Worm (Caenorhabditis elegans) whole organism, young adult: ENCODE data around the gene srd-20.

Source experiments
- B0336.3 ChIP-seq: fragments of 200-800 bp; sonication (Bioruptor generic); IDR thresholded peaks from 2 replicates; pipeline ENCODE4 v1.3.6; 2022; ENCODE audit warnings: missing genetic modification characterization, missing compliant biosample characterization
- D2030.7 ChIP-seq: fragments of 200-800 bp; sonication (Bioruptor generic); IDR thresholded peaks from 2 replicates; pipeline ENCODE4 v1.3.6; 2022; ENCODE audit warnings: missing genetic modification reagents, missing genetic modification characterization, missing compliant biosample characterization
- F10E7.11 ChIP-seq: sonication (generic microtip); optimal IDR thresholded peaks from 2 replicates; lab custom pipeline; 2017; ENCODE audit warnings: mild to moderate bottlenecking, missing genetic modification characterization, moderate library complexity, missing compliant biosample characterization
- F22D6.2 ChIP-seq: sonication (generic microtip); optimal IDR thresholded peaks from 2 replicates; lab custom pipeline; 2016; ENCODE audit warnings: mild to moderate bottlenecking, missing genetic modification characterization, missing compliant biosample characterization
- F23B12.7 ChIP-seq: sonication (generic microtip); optimal IDR thresholded peaks from 2 replicates; lab custom pipeline; 2017; ENCODE audit warnings: missing genetic modification characterization, mild to moderate bottlenecking, missing compliant biosample characterization, antibody characterized with exemption, moderate library complexity; ENCODE audit not compliant: insufficient read depth
- Y53F4B.3 ChIP-seq: fragments of 200-800 bp; sonication (Bioruptor generic); IDR thresholded peaks from 2 replicates; pipeline ENCODE4 v1.3.6; 2022; ENCODE audit warnings: missing genetic modification reagents, missing genetic modification characterization, missing compliant biosample characterization
- Y53G8AR.9 ChIP-seq: fragments of 200-800 bp; sonication (Bioruptor generic); conservative IDR thresholded peaks from 2 replicates; pipeline ENCODE4 v1.3.6; 2022; ENCODE audit warnings: missing genetic modification reagents, missing genetic modification characterization, missing compliant biosample characterization
- Y79H2A.3 ChIP-seq: fragments of 200-800 bp; sonication (Bioruptor generic); conservative IDR thresholded peaks from 2 replicates; pipeline ENCODE4 v1.3.6; 2022; ENCODE audit warnings: missing genetic modification reagents, missing genetic modification characterization, missing compliant biosample characterization
- akir-1 ChIP-seq: fragments of 200-800 bp; sonication (Bioruptor generic); optimal IDR thresholded peaks from 2 replicates; lab custom pipeline; 2018; ENCODE audit warnings: mild to moderate bottlenecking, missing genetic modification characterization, moderate library complexity, missing compliant biosample characterization
- ama-1 ChIP-seq, 3 experiments: fragments of 150-350 bp in 1 of 3; sonication (generic microtip) in 2 of 3; optimal IDR thresholded peaks; 2 replicates each; lab custom pipeline; 2014 to 2018; ENCODE audit warnings: missing biosample characterization in 2 of 3, missing genetic modification characterization in 2 of 3, missing genetic modification reagents in 2 of 3
- cebp-1 ChIP-seq, 2 experiments: fragments of 200-800 bp in 1 of 2; sonication (Bioruptor generic) in 1 of 2; sonication (generic microtip) in 1 of 2; IDR thresholded peaks in 1 of 2; optimal IDR thresholded peaks in 1 of 2; 2 replicates each; pipeline versions ENCODE4 v1.3.6 to Lab custom; 2017 to 2022; ENCODE audit warnings: missing compliant biosample characterization in 2 of 2, missing genetic modification characterization in 2 of 2, mild to moderate bottlenecking in 1 of 2, missing genetic modification reagents in 1 of 2, moderate library complexity in 1 of 2
- ceh-100 ChIP-seq: fragments of 200-800 bp; sonication (Bioruptor generic); IDR thresholded peaks from 2 replicates; pipeline ENCODE4 v1.3.6; 2022; ENCODE audit warnings: missing genetic modification reagents, missing genetic modification characterization, missing compliant biosample characterization
- ceh-40 ChIP-seq: fragments of 200-800 bp; sonication (Bioruptor generic); IDR thresholded peaks from 2 replicates; pipeline ENCODE4 v1.3.6; 2022; ENCODE audit warnings: missing genetic modification characterization, missing compliant biosample characterization
- fkh-3 ChIP-seq: sonication (generic microtip); optimal IDR thresholded peaks from 2 replicates; lab custom pipeline; 2016; ENCODE audit warnings: mild to moderate bottlenecking, missing genetic modification characterization, missing compliant biosample characterization
- him-1 ChIP-seq: sonication (generic microtip); optimal IDR thresholded peaks from 2 replicates; lab custom pipeline; 2016; ENCODE audit warnings: missing genotype, missing genetic modification reagents, missing genetic modification characterization, missing compliant biosample characterization
- hlh-12 ChIP-seq: sonication (generic microtip); optimal IDR thresholded peaks from 2 replicates; lab custom pipeline; 2016; ENCODE audit warnings: missing genetic modification characterization, missing compliant biosample characterization
- hmg-1.2 ChIP-seq: fragments of 200-800 bp; sonication (Bioruptor generic); IDR thresholded peaks from 2 replicates; pipeline ENCODE4 v1.3.6; 2022; ENCODE audit warnings: missing genetic modification reagents, missing genetic modification characterization, missing compliant biosample characterization
- hrde-1 ChIP-seq: sonication (generic microtip); optimal IDR thresholded peaks from 2 replicates; lab custom pipeline; 2016; ENCODE audit warnings: missing genetic modification characterization, mild to moderate bottlenecking, missing compliant biosample characterization, moderate library complexity, missing genotype, missing genetic modification reagents, borderline replicate concordance
- hsf-1 ChIP-seq: fragments of 200-800 bp; sonication (Bioruptor generic); IDR thresholded peaks from 2 replicates; pipeline ENCODE4 v1.3.6; 2022; ENCODE audit warnings: missing genetic modification reagents, missing genetic modification characterization, missing compliant biosample characterization
- lin-35 ChIP-seq, 3 experiments: fragments of 150-350 bp in 2 of 3; sonication (generic microtip) in 1 of 3; optimal IDR thresholded peaks; 2 replicates each; lab custom pipeline; 2014 to 2018; ENCODE audit warnings: missing biosample characterization in 3 of 3, missing genetic modification characterization in 3 of 3, missing genetic modification reagents in 3 of 3
- lin-54 ChIP-seq: fragments of 200-800 bp; sonication (Bioruptor generic); optimal IDR thresholded peaks from 2 replicates; lab custom pipeline; 2018; ENCODE audit warnings: mild to moderate bottlenecking, missing genetic modification characterization, missing compliant biosample characterization
- madf-6 ChIP-seq: fragments of 200-800 bp; sonication (Bioruptor generic); IDR thresholded peaks from 2 replicates; pipeline ENCODE4 v1.3.6; 2022; ENCODE audit warnings: missing genetic modification reagents, missing genetic modification characterization, missing compliant biosample characterization
- mcd-1 ChIP-seq: fragments of 200-800 bp; sonication (Bioruptor generic); IDR thresholded peaks from 2 replicates; pipeline ENCODE4 v1.3.6; 2022; ENCODE audit warnings: missing genetic modification reagents, missing genetic modification characterization, missing compliant biosample characterization
- nfyb-1 ChIP-seq: fragments of 200-800 bp; sonication (Bioruptor generic); IDR thresholded peaks from 2 replicates; pipeline ENCODE4 v1.3.6; 2022; ENCODE audit warnings: missing genetic modification reagents, missing genetic modification characterization, missing compliant biosample characterization
- nhr-27 ChIP-seq: fragments of 200-800 bp; sonication (Bioruptor generic); optimal IDR thresholded peaks from 2 replicates; lab custom pipeline; 2018; ENCODE audit warnings: mild to moderate bottlenecking, missing genetic modification characterization, moderate library complexity, missing compliant biosample characterization
- pbrm-1 ChIP-seq: fragments of 200-800 bp; sonication (Bioruptor generic); IDR thresholded peaks from 2 replicates; pipeline ENCODE4 v1.3.6; 2022; ENCODE audit warnings: missing genetic modification reagents, missing genetic modification characterization, missing compliant biosample characterization
- rec-8 ChIP-seq, 2 experiments: sonication (generic microtip); optimal IDR thresholded peaks; 2 replicates each; lab custom pipeline; 2016; ENCODE audit warnings: mild to moderate bottlenecking in 2 of 2, missing genetic modification characterization in 2 of 2, missing genetic modification reagents in 2 of 2, missing genotype in 2 of 2, missing biosample characterization in 1 of 2, missing compliant biosample characterization in 1 of 2, moderate library complexity in 1 of 2
- repo-1 ChIP-seq: sonication (generic microtip); optimal IDR thresholded peaks from 2 replicates; lab custom pipeline; 2017; ENCODE audit warnings: mild to moderate bottlenecking, missing genetic modification characterization, missing compliant biosample characterization
- snpc-1.1 ChIP-seq: sonication (generic microtip); optimal IDR thresholded peaks from 2 replicates; lab custom pipeline; 2017; ENCODE audit warnings: missing genetic modification characterization, mild to moderate bottlenecking, missing compliant biosample characterization, antibody characterized with exemption, moderate library complexity, missing genotype, missing genetic modification reagents; ENCODE audit not compliant: insufficient read depth
- snpc-1.3 ChIP-seq: sonication (generic microtip); optimal IDR thresholded peaks from 2 replicates; lab custom pipeline; 2017; ENCODE audit warnings: missing genetic modification characterization, mild to moderate bottlenecking, missing compliant biosample characterization, antibody characterized with exemption, moderate library complexity, missing genotype, missing genetic modification reagents; ENCODE audit not compliant: insufficient read depth
- snpc-3.4 ChIP-seq: sonication (generic microtip); optimal IDR thresholded peaks from 2 replicates; lab custom pipeline; 2017; ENCODE audit warnings: missing genetic modification characterization, mild to moderate bottlenecking, missing compliant biosample characterization, antibody characterized with exemption, moderate library complexity, missing genotype, missing genetic modification reagents
- snpc-4 ChIP-seq, 5 experiments: fragments of 150-350 bp in 1 of 5; sonication (generic microtip) in 4 of 5; optimal IDR thresholded peaks; 2 replicates each; lab custom pipeline; 2014 to 2018; ENCODE audit warnings: missing genetic modification characterization in 5 of 5, missing biosample characterization in 3 of 5, antibody characterized with exemption in 2 of 5, mild to moderate bottlenecking in 2 of 5, missing compliant biosample characterization in 2 of 5, missing genotype in 2 of 5, moderate library complexity in 2 of 5, missing genetic modification reagents in 1 of 5
- sptf-2 ChIP-seq: fragments of 200-800 bp; sonication (Bioruptor generic); optimal IDR thresholded peaks from 2 replicates; lab custom pipeline; 2018; ENCODE audit warnings: mild to moderate bottlenecking, missing genetic modification characterization, missing compliant biosample characterization
- tbx-9 ChIP-seq: sonication (generic microtip); optimal IDR thresholded peaks from 2 replicates; lab custom pipeline; 2016; ENCODE audit warnings: borderline replicate concordance, missing genetic modification characterization, inconsistent platforms, missing compliant biosample characterization
- xnd-1 ChIP-seq: sonication (generic microtip); optimal IDR thresholded peaks from 2 replicates; lab custom pipeline; 2016; ENCODE audit warnings: missing genotype, missing genetic modification reagents, missing genetic modification characterization, missing compliant biosample characterization
- zfh-2 ChIP-seq: fragments of 200-800 bp; sonication (Bioruptor generic); conservative IDR thresholded peaks from 2 replicates; pipeline ENCODE4 v1.3.6; 2022; ENCODE audit warnings: missing genetic modification reagents, missing genetic modification characterization, missing compliant biosample characterization
- ztf-18 ChIP-seq: sonication (generic microtip); optimal IDR thresholded peaks from 2 replicates; lab custom pipeline; 2016; ENCODE audit warnings: missing genotype, mild to moderate bottlenecking, missing genetic modification characterization, missing compliant biosample characterization

Gene srd-20

ce11 chrV:6012401-6012800 lies 43.0 kb upstream of the srd-20 start:
- TF ChIP-seq zfh-2 (no peak), cebp-1 (GFP tag; IDR thresholded peaks at IDR 0.05; lab: Robert Waterston, UW) (peak; percentile 72; the same call in 1 of the 2 replicates), cebp-1 (tag; optimal IDR thresholded peaks at IDR 0.05; lab: Kevin White, UChicago) (peak; percentile 86)

- peak; percentile 68 for TF ChIP-seq B0336.3
- TF ChIP-seq F10E7.11 (tag; lab: Kevin White, UChicago), result peak; percentile 63
- TF ChIP-seq hrde-1 (tag; lab: Kevin White, UChicago), result peak; percentile 30
- TF ChIP-seq snpc-1.1 (tag; lab: Kevin White, UChicago), result peak; percentile 36
- peak; percentile 60; the same call in 1 of the 2 replicates for TF ChIP-seq hsf-1 (GFP tag; lab: Robert Waterston, UW)
- peak; percentile 32; the same call in 1 of the 2 replicates for TF ChIP-seq Y53G8AR.9 (GFP tag; lab: Robert Waterston, UW)
- TF ChIP-seq tbx-9 (tag; lab: Kevin White, UChicago), result peak; percentile 2
- peak; percentile 4; the same call in 1 of the 2 replicates for TF ChIP-seq mcd-1 (GFP tag; lab: Robert Waterston, UW)
- no peak for TF ChIP-seq snpc-1.3 (tag; lab: Kevin White, UChicago)
- TF ChIP-seq ama-1 (optimal IDR thresholded peaks at IDR 0.05; lab: Kevin White, UChicago), result no peak
- peak in 1 of 2 experiments; percentile 44 for TF ChIP-seq ama-1 (GFP tag; optimal IDR thresholded peaks at IDR 0.05; lab: Kevin White, UChicago)
- TF ChIP-seq F22D6.2, result no peak
- TF ChIP-seq pbrm-1, result peak; percentile 40; the same call in 1 of the 2 replicates
- TF ChIP-seq nhr-27 (tag; lab: Kevin White, UChicago), result no peak
- TF ChIP-seq repo-1 (tag; lab: Kevin White, UChicago), result peak; percentile 14
- TF ChIP-seq lin-54, result peak; percentile 22
- peak in 1 of 3 experiments; percentile 2 for TF ChIP-seq lin-35 (GFP tag; optimal IDR thresholded peaks at IDR 0.05; lab: Kevin White, UChicago)
- TF ChIP-seq snpc-3.4 (tag; lab: Kevin White, UChicago), result peak; percentile 52
- TF ChIP-seq madf-6 (GFP tag; lab: Robert Waterston, UW), result peak; percentile 67
- TF ChIP-seq him-1 (tag; lab: Kevin White, UChicago), result peak; percentile 34
- TF ChIP-seq Y79H2A.3 (GFP tag; lab: Robert Waterston, UW), result 0 out of 2 replicates have a peak, but pooled peaks have one; percentile 11
- TF ChIP-seq ztf-18 (tag; lab: Kevin White, UChicago), result no peak
- no peak for TF ChIP-seq Y53F4B.3 (GFP tag; lab: Robert Waterston, UW)
These were observed 39.8 kb upstream of the srd-20 start for ce11 chrV:6015546-6016089.

ce11 chrV:6016097-6016496 lies 39.3 kb upstream of the srd-20 start:
- no peak for TF ChIP-seq xnd-1
- 0 out of 2 replicates have a peak, but pooled peaks have one; percentile 2 for TF ChIP-seq hmg-1.2 (GFP tag; lab: Robert Waterston, UW)
- no peak for TF ChIP-seq snpc-4 (GFP tag; optimal IDR thresholded peaks at IDR 0.05; lab: Kevin White, UChicago)
- TF ChIP-seq snpc-4 (tag; optimal IDR thresholded peaks at IDR 0.05; lab: Kevin White, UChicago), result no peak
- no peak for TF ChIP-seq akir-1
- no peak for TF ChIP-seq ceh-100 (GFP tag; lab: Robert Waterston, UW)
- no peak for TF ChIP-seq rec-8 (tag; optimal IDR thresholded peaks at IDR 0.05; lab: Kevin White, UChicago)
- TF ChIP-seq ceh-40 (GFP tag; lab: Robert Waterston, UW), result 0 out of 2 replicates have a peak, but pooled peaks have one; percentile 23
- TF ChIP-seq D2030.7 (GFP tag; lab: Robert Waterston, UW), result no peak
- TF ChIP-seq nfyb-1 (GFP tag; lab: Robert Waterston, UW), result 0 out of 2 replicates have a peak, but pooled peaks have one; percentile 22
- TF ChIP-seq fkh-3 (tag; lab: Kevin White, UChicago), result no peak
- no peak for TF ChIP-seq hlh-12
- no peak for TF ChIP-seq F23B12.7 (tag; lab: Kevin White, UChicago)
- no peak for TF ChIP-seq sptf-2 (GFP tag; lab: Kevin White, UChicago)
- TF ChIP-seq ama-1 (optimal IDR thresholded peaks at IDR 0.05; lab: Kevin White, UChicago), result peak; percentile 14
- TF ChIP-seq ama-1 (GFP tag; optimal IDR thresholded peaks at IDR 0.05; lab: Kevin White, UChicago), result no peak
